Worm (Caenorhabditis elegans) whole organism, late embryonic: ENCODE data around the gene C07H4.1.

Experiments used
- F13H6.1 ChIP-seq: sonication (generic microtip); optimal IDR thresholded peaks from 2 replicates; lab custom pipeline; 2016; ENCODE audit warnings: missing genetic modification characterization, missing compliant biosample characterization
- ceh-2 ChIP-seq: sonication (generic microtip); optimal IDR thresholded peaks from 2 replicates; lab custom pipeline; 2016; ENCODE audit warnings: missing genotype, missing genetic modification characterization, missing compliant biosample characterization
- ceh-22 ChIP-seq: sonication (generic microtip); optimal IDR thresholded peaks from 2 replicates; lab custom pipeline; 2017; ENCODE audit warnings: missing biosample characterization, missing genetic modification characterization
- elt-2 ChIP-seq: sonication (generic microtip); optimal IDR thresholded peaks from 2 replicates; lab custom pipeline; 2016; ENCODE audit warnings: missing genetic modification reagents, missing genetic modification characterization, missing compliant biosample characterization
- gmeb-2 ChIP-seq: sonication (generic microtip); optimal IDR thresholded peaks from 2 replicates; lab custom pipeline; 2016; ENCODE audit warnings: missing genetic modification characterization, inconsistent platforms, missing compliant biosample characterization
- pag-3 ChIP-seq: sonication (generic microtip); optimal IDR thresholded peaks from 2 replicates; lab custom pipeline; 2016; ENCODE audit warnings: missing compliant biosample characterization, missing genetic modification characterization, borderline replicate concordance
- ref-2 ChIP-seq: sonication (generic microtip); optimal IDR thresholded peaks from 2 replicates; lab custom pipeline; 2016; ENCODE audit warnings: missing genetic modification characterization, missing compliant biosample characterization
- unc-55 ChIP-seq: sonication (generic microtip); optimal IDR thresholded peaks from 2 replicates; lab custom pipeline; 2017; ENCODE audit warnings: missing biosample characterization, missing genetic modification reagents, missing genetic modification characterization
- zip-5 ChIP-seq: sonication (generic microtip); optimal IDR thresholded peaks from 2 replicates; lab custom pipeline; 2016; ENCODE audit warnings: missing genetic modification characterization, missing compliant biosample characterization

DNA sequence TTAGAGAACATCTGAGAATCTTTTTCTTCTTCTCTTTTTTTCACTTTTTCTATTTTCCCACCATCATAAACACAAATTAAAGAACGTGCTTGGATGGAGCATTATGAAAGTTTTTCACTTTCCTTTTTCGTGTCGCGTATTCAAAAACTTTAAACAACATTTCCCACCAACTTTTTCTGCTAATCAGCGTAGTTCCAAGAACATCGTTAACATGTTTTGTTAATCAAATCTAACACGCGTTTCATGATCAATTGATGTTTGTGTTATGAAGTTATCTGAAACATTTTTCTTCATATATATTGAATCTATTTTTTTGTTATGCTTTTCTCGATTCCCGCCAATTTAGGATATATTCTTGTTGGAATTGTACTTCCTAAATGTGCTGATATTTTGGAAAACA is 22.2 kb upstream of the C07H4.1 start:
- TF ChIP-seq ref-2 (tag; lab: Kevin White, UChicago) = no peak
- no peak for TF ChIP-seq ceh-22 (tag; lab: Kevin White, UChicago)
- no peak for TF ChIP-seq ceh-2 (tag; lab: Kevin White, UChicago)
- TF ChIP-seq unc-55 (GFP tag; lab: Kevin White, UChicago) = no peak
- TF ChIP-seq gmeb-2 (tag; lab: Kevin White, UChicago) = no peak
- TF ChIP-seq zip-5 = no peak
- no peak for TF ChIP-seq pag-3 (tag; lab: Kevin White, UChicago)
- no peak for TF ChIP-seq F13H6.1 (tag; lab: Kevin White, UChicago)
- no peak for TF ChIP-seq elt-2 (tag; lab: Kevin White, UChicago)
